Worm (Caenorhabditis elegans) whole organism, L3 larva: ENCODE data around the gene sra-28.

ENCODE experiments used
- daf-12 ChIP-seq: fragments of 150-350 bp; optimal IDR thresholded peaks from 2 replicates; lab custom pipeline; 2014; ENCODE audit warnings: missing biosample characterization, missing genetic modification reagents, missing genetic modification characterization
- fos-1 ChIP-seq: fragments of 150-350 bp; optimal IDR thresholded peaks from 2 replicates; lab custom pipeline; 2014; ENCODE audit warnings: missing biosample characterization, missing genetic modification characterization
- lin-15B ChIP-seq: fragments of 150-350 bp; optimal IDR thresholded peaks from 2 replicates; lab custom pipeline; 2014; ENCODE audit warnings: missing biosample characterization, missing genetic modification characterization
- nhr-67 ChIP-seq: fragments of 150-350 bp; optimal IDR thresholded peaks from 2 replicates; lab custom pipeline; 2014; ENCODE audit warnings: missing biosample characterization, missing genetic modification characterization
- nhr-76 ChIP-seq: fragments of 150-350 bp; sonication (generic microtip); optimal IDR thresholded peaks from 5 replicates; lab custom pipeline; 2014; ENCODE audit warnings: missing biosample characterization, missing genetic modification characterization
- tbx-2 ChIP-seq: sonication (generic microtip); optimal IDR thresholded peaks from 2 replicates; lab custom pipeline; 2016; ENCODE audit warnings: mild to moderate bottlenecking, missing genetic modification characterization, missing compliant biosample characterization
- zag-1 ChIP-seq: fragments of 150-350 bp; optimal IDR thresholded peaks from 2 replicates; lab custom pipeline; 2014; ENCODE audit warnings: missing biosample characterization, missing genetic modification characterization
- ztf-11 ChIP-seq: fragments of 150-350 bp; optimal IDR thresholded peaks from 2 replicates; lab custom pipeline; 2014; ENCODE audit warnings: missing biosample characterization, missing genetic modification characterization

- TF ChIP-seq fos-1 (no peak), tbx-2 (tag; lab: Kevin White, UChicago) (no peak), daf-12 (tag; lab: Kevin White, UChicago) (no peak), lin-15B (tag; lab: Kevin White, UChicago) (no peak), nhr-76 (tag; lab: Kevin White, UChicago) (no peak), ztf-11 (tag; lab: Kevin White, UChicago) (no peak), zag-1 (no peak), nhr-67 (no peak)
These were observed 47.4 kb downstream of the sra-28 start for ce11 chrII:6526136-6526684.
